Fruit fly (Drosophila melanogaster): ENCODE results near the gene TTLL3B.

DNA sequence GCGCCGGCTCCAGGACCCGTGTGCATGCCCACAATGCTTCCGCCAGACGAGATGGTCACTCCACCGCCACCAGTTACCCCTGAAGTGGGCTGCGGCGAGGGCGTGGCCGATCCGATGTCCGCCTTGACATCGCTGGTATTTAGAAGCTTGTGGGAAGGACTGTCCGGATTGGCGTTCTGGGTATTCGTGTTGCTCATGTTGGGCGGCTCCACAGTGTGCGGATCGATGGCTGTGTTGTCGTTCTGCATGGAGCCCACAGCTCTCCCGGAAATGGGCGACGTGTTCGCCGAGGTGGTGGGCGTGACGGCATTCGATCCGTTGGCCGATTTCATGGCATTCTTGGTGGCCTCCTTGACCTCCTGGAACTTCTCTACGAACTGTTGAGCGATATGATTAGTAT lies 11.0 kb upstream of the TTLL3B start:
- TF ChIP-seq CTCF (optimal IDR thresholded peaks at IDR 0.05) (no peak), CG8478 (optimal IDR thresholded peaks at IDR 0.05) (no peak)
